Fruit fly (Drosophila melanogaster) whole organism, wandering third instar larva: Measurements from ENCODE around the gene CG9921.

Experiments
- Abd-B ChIP-seq: fragments of >200 bp; optimal IDR thresholded peaks from 2 replicates; lab custom pipeline; 2017; ENCODE audit warnings: missing biosample characterization, missing genetic modification characterization
- CG32264 ChIP-seq: fragments of 200-800 bp; sonication (Bioruptor generic); optimal IDR thresholded peaks from 2 replicates; lab custom pipeline; 2016; ENCODE audit warnings: missing biosample characterization, missing genetic modification characterization
- CG9705 ChIP-seq: fragments of 200-800 bp; sonication (Bioruptor generic); optimal IDR thresholded peaks from 2 replicates; lab custom pipeline; 2018; ENCODE audit warnings: missing biosample characterization, mild to moderate bottlenecking, missing genetic modification characterization
- CrebA ChIP-seq: fragments of 200-800 bp; sonication (Bioruptor generic); optimal IDR thresholded peaks from 2 replicates; lab custom pipeline; 2016; ENCODE audit warnings: missing biosample characterization, mild to moderate bottlenecking, missing genetic modification characterization, borderline replicate concordance
- GATAd ChIP-seq: sonication (Bioruptor generic); optimal IDR thresholded peaks from 2 replicates; lab custom pipeline; 2016; ENCODE audit warnings: missing biosample characterization, missing genetic modification characterization
- Hnf4 ChIP-seq: fragments of 200-800 bp; sonication (Bioruptor generic); optimal IDR thresholded peaks from 2 replicates; lab custom pipeline; 2016; ENCODE audit warnings: missing biosample characterization, mild to moderate bottlenecking, missing genetic modification characterization
- Hr78 ChIP-seq: fragments of >200 bp; optimal IDR thresholded peaks from 2 replicates; lab custom pipeline; 2017; ENCODE audit warnings: missing biosample characterization, missing genetic modification characterization
- Hr83 ChIP-seq: fragments of 200-300 bp; sonication (Bioruptor generic); optimal IDR thresholded peaks from 2 replicates; lab custom pipeline; 2016; ENCODE audit warnings: missing biosample characterization, mild to moderate bottlenecking, missing genetic modification characterization, moderate library complexity; ENCODE audit not compliant: poor library complexity, severe bottlenecking
- Jra ChIP-seq: sonication (Bioruptor generic); optimal IDR thresholded peaks from 2 replicates; lab custom pipeline; 2016; ENCODE audit warnings: missing biosample characterization, missing genetic modification characterization
- Myc ChIP-seq: fragments of >200 bp; optimal IDR thresholded peaks from 2 replicates; lab custom pipeline; 2017
- N ChIP-seq: fragments of >200 bp; optimal IDR thresholded peaks from 2 replicates; lab custom pipeline; 2018; ENCODE audit warnings: missing biosample characterization, missing external identifiers, missing genetic modification characterization
- OdsH ChIP-seq: fragments of 200-800 bp; sonication (Bioruptor generic); optimal IDR thresholded peaks from 2 replicates; lab custom pipeline; 2016; ENCODE audit warnings: missing biosample characterization, mild to moderate bottlenecking, missing genetic modification characterization
- Rel ChIP-seq, 2 experiments: fragments of 200-800 bp; sonication (Bioruptor generic) in 1 of 2; optimal IDR thresholded peaks; 2 replicates in 1 of 2; 3 replicates in 1 of 2; lab custom pipeline; 2016 to 2019; ENCODE audit warnings: mild to moderate bottlenecking in 2 of 2, missing biosample characterization in 2 of 2, missing genetic modification characterization in 2 of 2, moderate library complexity in 1 of 2
- Sp1 ChIP-seq: fragments of 200-800 bp; sonication (Bioruptor generic); optimal IDR thresholded peaks from 3 replicates; lab custom pipeline; 2019; ENCODE audit warnings: missing biosample characterization, mild to moderate bottlenecking, missing genetic modification characterization, moderate library complexity
- br ChIP-seq: fragments of 200-800 bp; sonication (Bioruptor generic); optimal IDR thresholded peaks from 2 replicates; lab custom pipeline; 2016; ENCODE audit warnings: missing biosample characterization, missing genetic modification characterization
- dmrt93B ChIP-seq: fragments of 200-800 bp; sonication (Bioruptor generic); optimal IDR thresholded peaks from 2 replicates; lab custom pipeline; 2018; ENCODE audit warnings: missing biosample characterization, mild to moderate bottlenecking, missing genetic modification characterization
- dsf ChIP-seq: sonication (Bioruptor generic); optimal IDR thresholded peaks from 2 replicates; lab custom pipeline; 2016; ENCODE audit warnings: missing biosample characterization, missing genetic modification characterization, borderline replicate concordance
- ey ChIP-seq: fragments of 200-800 bp; sonication (Bioruptor generic); optimal IDR thresholded peaks from 2 replicates; lab custom pipeline; 2016; ENCODE audit warnings: missing biosample characterization, missing genetic modification characterization
- fru ChIP-seq: fragments of 200-800 bp; sonication (Bioruptor generic); optimal IDR thresholded peaks from 3 replicates; lab custom pipeline; 2016; ENCODE audit warnings: missing biosample characterization, mild to moderate bottlenecking, missing genetic modification characterization
- jim ChIP-seq: fragments of 175-275, 200-325 bp; sonication (Bioruptor generic); optimal IDR thresholded peaks from 2 replicates; lab custom pipeline; 2016; ENCODE audit warnings: missing biosample characterization, mild to moderate bottlenecking, missing genetic modification characterization
- lola ChIP-seq: fragments of >200 bp; optimal IDR thresholded peaks from 2 replicates; lab custom pipeline; 2017; ENCODE audit warnings: missing biosample characterization, missing genetic modification characterization
- rgr ChIP-seq: fragments of 200-800 bp; sonication (Bioruptor generic); optimal IDR thresholded peaks from 3 replicates; lab custom pipeline; 2016; ENCODE audit warnings: missing biosample characterization, mild to moderate bottlenecking, missing genetic modification characterization
- sage ChIP-seq: fragments of 200-800 bp; sonication (Bioruptor generic); optimal IDR thresholded peaks from 2 replicates; lab custom pipeline; 2016; ENCODE audit warnings: missing biosample characterization, mild to moderate bottlenecking, missing genetic modification characterization
- sv ChIP-seq: fragments of 200-800 bp; sonication (Bioruptor generic); optimal IDR thresholded peaks from 3 replicates; lab custom pipeline; 2016; ENCODE audit warnings: missing biosample characterization, missing genetic modification characterization
- usp ChIP-seq: fragments of >200 bp; optimal IDR thresholded peaks from 2 replicates; lab custom pipeline; 2017; ENCODE audit warnings: missing biosample characterization, missing genetic modification characterization
- woc ChIP-seq: sonication (Bioruptor generic); optimal IDR thresholded peaks from 2 replicates; lab custom pipeline; 2016; ENCODE audit warnings: missing biosample characterization, mild to moderate bottlenecking, missing genetic modification characterization

The CG9921 gene

DNA sequence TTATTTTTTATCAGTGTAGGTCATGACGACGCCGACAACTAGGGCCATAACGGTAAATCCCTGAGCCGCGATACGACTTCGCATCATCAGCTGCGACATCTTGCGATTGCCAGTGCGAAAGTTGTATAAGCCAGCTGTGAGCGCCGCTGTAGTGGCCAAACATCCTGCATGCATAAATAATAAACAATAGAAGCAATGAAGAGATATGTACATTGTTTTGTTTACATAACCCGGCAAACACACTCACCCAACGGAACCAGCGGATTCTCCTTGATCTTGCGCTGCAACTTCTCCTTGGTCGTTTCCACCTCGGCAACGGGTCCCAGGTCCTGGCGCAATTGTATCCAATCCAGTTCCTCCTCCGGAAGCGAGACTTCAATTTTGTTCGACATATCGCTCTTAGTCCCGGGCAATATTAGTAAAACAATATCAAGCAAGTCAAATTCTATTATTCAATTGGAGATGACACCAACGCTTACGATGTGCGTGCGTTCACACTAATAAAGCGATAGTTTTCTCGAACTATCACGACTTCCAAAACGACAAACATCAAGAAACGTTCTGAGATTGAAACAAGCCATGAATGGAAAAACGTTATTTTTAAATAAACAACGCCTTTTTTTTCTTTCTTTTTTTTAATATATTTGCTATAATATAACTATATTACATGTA is 1.7 kb downstream of the CG9921 start:
- TF ChIP-seq fru (GFP tag; lab: Kevin White, UChicago) (no peak), Hr83 (GFP tag; lab: Kevin White, UChicago) (no peak), sage (no peak), rgr (GFP tag; lab: Kevin White, UChicago) (no peak), dmrt93B (GFP tag; lab: Kevin White, UChicago) (no peak), usp (GFP tag; lab: Kevin White, UChicago) (no peak), dsf (GFP tag; lab: Kevin White, UChicago) (no peak)

DNA sequence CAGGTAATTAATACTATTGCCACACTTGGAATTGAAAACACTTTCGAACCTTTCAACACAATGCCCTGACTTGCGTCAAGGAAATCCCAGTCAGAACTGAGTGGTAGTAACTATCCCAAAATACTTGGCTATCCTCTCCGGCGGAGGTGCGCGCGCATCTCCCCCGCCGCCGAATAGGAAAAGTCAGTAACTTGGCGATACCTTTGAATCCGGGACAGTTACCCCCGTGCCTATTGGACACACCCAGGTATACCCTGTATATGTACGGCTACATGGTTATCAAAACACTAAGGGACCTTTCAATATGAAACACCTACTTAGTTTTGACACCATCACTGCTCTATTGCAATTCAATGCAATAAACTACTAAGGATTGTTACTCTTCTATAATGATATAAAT is 2.7 kb downstream of the CG9921 start, which contains the start of gene CG9919:
TSS of gene CG9919 (minus strand) at position 101 of the 400 bp plus-strand sequence.
- TF ChIP-seq Abd-B = no peak
- TF ChIP-seq usp (GFP tag; lab: Kevin White, UChicago) = no peak
- no peak for TF ChIP-seq dsf (GFP tag; lab: Kevin White, UChicago)
- TF ChIP-seq woc (GFP tag; lab: Kevin White, UChicago) = no peak
- no peak for TF ChIP-seq N
- TF ChIP-seq, all 38 proteins: peak for 0

DNA sequence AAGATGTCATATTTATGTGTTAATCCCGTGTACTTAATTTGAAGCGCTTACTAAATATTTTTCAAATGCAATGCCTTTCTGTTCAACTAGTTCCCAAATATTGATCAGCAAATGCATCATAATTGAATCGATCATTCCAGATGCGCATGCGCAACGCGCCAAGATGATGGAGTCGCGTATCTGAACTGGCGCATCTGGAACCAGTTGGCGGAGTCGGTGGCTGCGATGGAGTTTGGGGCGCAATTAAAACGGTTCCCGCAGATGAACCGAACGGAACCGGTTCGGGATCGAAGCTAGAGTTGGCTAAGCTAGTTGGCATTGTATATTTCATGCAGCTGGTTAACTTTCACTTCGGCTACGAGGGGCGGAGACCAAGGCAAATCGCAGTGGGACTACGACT is 7.9 kb downstream of the CG9921 start, which contains the start of gene CalpC:
TSS of gene CalpC (plus strand) at position 292 of the 400 bp plus-strand sequence.
- TF ChIP-seq GATAd (GFP tag; lab: Kevin White, UChicago) (no peak), CrebA (GFP tag; lab: Kevin White, UChicago) (no peak), OdsH (GFP tag; lab: Kevin White, UChicago) (no peak), Hr83 (GFP tag; lab: Kevin White, UChicago) (no peak), Jra (GFP tag; lab: Kevin White, UChicago) (no peak), usp (GFP tag; lab: Kevin White, UChicago) (no peak), jim (GFP tag; lab: Kevin White, UChicago) (no peak), ey (GFP tag; lab: Kevin White, UChicago) (no peak), rgr (GFP tag; lab: Kevin White, UChicago) (no peak), Myc (lab: Kevin White, UChicago) (no peak), Hnf4 (GFP tag; lab: Kevin White, UChicago) (no peak), Hr78 (GFP tag; lab: Kevin White, UChicago) (no peak), CG9705 (no peak), N (no peak), br (GFP tag; lab: Kevin White, UChicago) (no peak), lola (GFP tag; lab: Kevin White, UChicago) (no peak)

DNA sequence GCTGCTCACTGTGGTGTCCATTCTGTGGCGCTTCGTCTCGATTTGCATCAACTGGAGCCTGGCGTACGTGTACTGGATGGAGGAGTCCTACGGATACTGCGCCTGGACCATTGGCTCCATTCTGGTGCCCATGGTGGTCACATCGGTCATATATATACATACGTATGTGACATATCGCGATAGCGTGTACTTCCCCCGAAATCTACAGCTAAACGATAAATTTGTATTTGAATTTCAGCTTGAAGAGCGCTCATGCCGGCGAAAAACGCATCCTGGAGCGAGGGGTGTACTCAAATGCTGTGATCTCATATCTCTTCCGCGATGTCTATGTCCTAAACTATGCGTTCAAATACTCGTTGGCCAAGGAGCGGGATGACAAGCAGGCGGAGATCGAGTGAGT is 9.9 kb downstream of the CG9921 start:
- TF ChIP-seq OdsH (GFP tag; lab: Kevin White, UChicago) (no peak), rgr (GFP tag; lab: Kevin White, UChicago) (no peak), sv (GFP tag; lab: Kevin White, UChicago) (no peak), Rel (GFP tag; optimal IDR thresholded peaks at IDR 0.05; lab: Kevin White, UChicago) (no peak), Rel (tag; optimal IDR thresholded peaks at IDR 0.05; lab: Kevin White, UChicago) (peak; percentile 93)

DNA sequence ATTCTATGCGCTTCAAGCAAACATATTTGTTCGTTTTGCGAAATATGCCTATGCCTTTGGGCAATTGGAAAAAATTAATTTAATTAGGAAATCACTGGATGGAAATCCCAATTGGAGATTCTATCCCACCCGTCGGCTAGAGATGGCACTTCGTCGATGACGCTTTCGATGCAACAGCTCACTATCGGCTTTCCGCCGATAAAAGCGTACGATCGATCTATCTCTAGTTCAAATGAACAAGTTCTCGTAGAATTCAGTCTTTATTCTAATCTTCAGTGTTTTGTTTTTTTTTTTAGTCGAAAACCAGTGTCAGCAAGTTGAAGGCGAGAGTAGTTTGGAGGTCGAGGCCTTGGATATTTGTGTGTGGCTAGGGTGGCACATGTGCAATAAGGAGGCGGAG is 10.3 kb downstream of the CG9921 start, which contains the start of the genes CG9917 and CG32579:
TSS of gene CG9917 (minus strand) at position 169 of the 400 bp plus-strand sequence.
TSS of gene CG32579 (plus strand) at position 224 of the 400 bp plus-strand sequence.
- TF ChIP-seq Hnf4 (GFP tag; lab: Kevin White, UChicago) = no peak
- no peak for TF ChIP-seq CG32264 (GFP tag; lab: Kevin White, UChicago)
- no peak for TF ChIP-seq Rel (GFP tag; optimal IDR thresholded peaks at IDR 0.05; lab: Kevin White, UChicago)
- TF ChIP-seq Rel (tag; optimal IDR thresholded peaks at IDR 0.05; lab: Kevin White, UChicago) = peak; percentile 85
- TF ChIP-seq Sp1 (GFP tag; lab: Kevin White, UChicago) = peak; percentile 15
- peak; percentile 4 for TF ChIP-seq OdsH (GFP tag; lab: Kevin White, UChicago)

DNA sequence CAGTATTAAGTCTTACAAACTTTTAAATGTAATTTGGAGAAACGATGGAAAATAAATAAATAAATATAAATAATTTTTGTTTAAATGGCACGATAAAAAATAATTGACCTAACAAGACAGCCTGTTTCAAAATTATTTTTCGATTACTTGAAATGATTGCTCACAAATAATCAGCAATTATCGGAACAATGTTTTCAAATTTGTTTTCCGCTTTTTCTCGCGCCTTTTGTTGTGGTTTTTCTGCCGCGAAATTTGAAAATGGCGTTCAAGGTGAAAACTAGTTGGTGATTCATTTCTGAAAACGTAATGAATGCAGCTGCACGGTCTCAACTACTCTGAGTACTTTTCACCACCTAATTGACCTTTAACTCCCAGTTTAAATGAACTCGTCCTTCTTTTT is 12.4 kb downstream of the CG9921 start:
- TF ChIP-seq br (GFP tag; lab: Kevin White, UChicago) (no peak), Rel (GFP tag; optimal IDR thresholded peaks at IDR 0.05; lab: Kevin White, UChicago) (no peak), Rel (tag; optimal IDR thresholded peaks at IDR 0.05; lab: Kevin White, UChicago) (peak; percentile 38)
